Fruit fly (Drosophila melanogaster): Measurements from ENCODE around the gene CG42835.

DNA sequence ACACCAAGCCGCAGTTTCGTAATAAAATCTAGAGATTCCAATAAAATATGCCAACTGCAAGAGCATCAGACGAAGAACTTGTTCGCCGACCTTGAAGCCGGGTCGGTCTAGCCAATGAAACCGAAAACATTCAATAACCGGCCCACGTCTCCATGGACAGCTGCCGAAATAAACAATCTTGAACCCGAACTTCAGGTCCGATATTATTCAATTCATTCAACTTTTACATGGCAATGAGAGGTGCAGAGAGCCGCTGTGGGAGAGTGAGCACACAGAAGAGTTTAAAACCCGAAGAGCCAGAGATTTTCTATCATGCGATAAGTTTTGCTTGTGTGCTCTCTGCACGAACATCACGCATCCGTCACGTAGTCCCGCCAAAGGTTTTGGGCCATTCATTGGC, 42.9 kb upstream of the CG42835 start:
- TF ChIP-seq pan (optimal IDR thresholded peaks at IDR 0.05) (no peak), rgr (GFP tag; optimal IDR thresholded peaks at IDR 0.05) (no peak)
